Worm (Caenorhabditis elegans) whole organism, mixed stage, embryonic: ENCODE data around the gene F08B4.8.

Experiments
- blmp-1 ChIP-seq: fragments of 150-350 bp; optimal IDR thresholded peaks from 2 replicates; lab custom pipeline; 2014; ENCODE audit warnings: missing biosample characterization, missing genetic modification characterization
- ceh-43 ChIP-seq: fragments of 200-800 bp; sonication (Bioruptor generic); optimal IDR thresholded peaks from 2 replicates; lab custom pipeline; 2018; ENCODE audit warnings: mild to moderate bottlenecking, missing genetic modification characterization, moderate library complexity, missing compliant biosample characterization
- ces-1 ChIP-seq: fragments of 150-350 bp; optimal IDR thresholded peaks from 2 replicates; lab custom pipeline; 2014; ENCODE audit warnings: missing biosample characterization, missing genetic modification reagents, missing genetic modification characterization
- elt-1 ChIP-seq: sonication (generic microtip); optimal IDR thresholded peaks from 2 replicates; lab custom pipeline; 2017; ENCODE audit warnings: missing genetic modification characterization, mild to moderate bottlenecking, missing compliant biosample characterization, antibody characterized with exemption, moderate library complexity, borderline replicate concordance; ENCODE audit not compliant: insufficient read depth
- lin-32 ChIP-seq: fragments of 200-800 bp; sonication (Bioruptor generic); optimal IDR thresholded peaks from 2 replicates; lab custom pipeline; 2018; ENCODE audit warnings: mild to moderate bottlenecking, missing genetic modification characterization, missing compliant biosample characterization
- lsy-2 ChIP-seq: fragments of 150-350 bp; optimal IDR thresholded peaks from 2 replicates; lab custom pipeline; 2014; ENCODE audit warnings: missing biosample characterization, missing genetic modification characterization
- mab-5 ChIP-seq: fragments of 150-350 bp; optimal IDR thresholded peaks from 2 replicates; lab custom pipeline; 2014; ENCODE audit warnings: missing biosample characterization, missing genetic modification characterization
- nhr-2 ChIP-seq: fragments of 150-350 bp; optimal IDR thresholded peaks from 2 replicates; lab custom pipeline; 2014; ENCODE audit warnings: missing biosample characterization, missing genetic modification characterization
- nhr-76 ChIP-seq: sonication (generic microtip); optimal IDR thresholded peaks from 2 replicates; lab custom pipeline; 2017; ENCODE audit warnings: missing biosample characterization, missing genetic modification characterization
- pha-4 ChIP-seq: fragments of 150-350 bp; optimal IDR thresholded peaks from 2 replicates; lab custom pipeline; 2018; ENCODE audit warnings: missing biosample characterization, missing genetic modification reagents, missing genetic modification characterization
- snpc-4 ChIP-seq: fragments of 150-350 bp; optimal IDR thresholded peaks from 2 replicates; lab custom pipeline; 2014; ENCODE audit warnings: missing biosample characterization, missing genetic modification characterization
- unc-62 ChIP-seq: fragments of 150-350 bp; optimal IDR thresholded peaks from 2 replicates; lab custom pipeline; 2014; ENCODE audit warnings: missing biosample characterization, missing genetic modification reagents, missing genetic modification characterization
- ztf-11 ChIP-seq: fragments of 150-350 bp; optimal IDR thresholded peaks from 2 replicates; lab custom pipeline; 2014; ENCODE audit warnings: missing biosample characterization, missing genetic modification characterization

- TF ChIP-seq nhr-76, result no peak
- no peak for TF ChIP-seq snpc-4 (tag; lab: Kevin White, UChicago)
- no peak for TF ChIP-seq lin-32 (GFP tag; lab: Kevin White, UChicago)
- no peak for TF ChIP-seq ztf-11
- TF ChIP-seq lsy-2 (tag; lab: Kevin White, UChicago), result no peak
- TF ChIP-seq blmp-1, result no peak
- no peak for TF ChIP-seq pha-4 (tag; lab: Kevin White, UChicago)
- TF ChIP-seq elt-1 (tag; lab: Kevin White, UChicago), result no peak
- TF ChIP-seq nhr-2 (tag; lab: Kevin White, UChicago), result no peak
- no peak for TF ChIP-seq ces-1 (GFP tag; lab: Kevin White, UChicago)
- TF ChIP-seq mab-5, result no peak
- TF ChIP-seq ceh-43 (GFP tag; lab: Kevin White, UChicago), result no peak
- TF ChIP-seq unc-62, result no peak
Measured at ce11 chrIV:8708046-8708445, 30.6 kb downstream of the F08B4.8 start.
